Worm (Caenorhabditis elegans) whole organism, dauer: Measurements from ENCODE around the gene clec-71.

Experiments used
- unc-62 ChIP-seq: sonication (generic microtip); optimal IDR thresholded peaks from 2 replicates; lab custom pipeline; 2017; ENCODE audit warnings: missing biosample characterization, missing genetic modification reagents, missing genetic modification characterization

Gene clec-71

DNA sequence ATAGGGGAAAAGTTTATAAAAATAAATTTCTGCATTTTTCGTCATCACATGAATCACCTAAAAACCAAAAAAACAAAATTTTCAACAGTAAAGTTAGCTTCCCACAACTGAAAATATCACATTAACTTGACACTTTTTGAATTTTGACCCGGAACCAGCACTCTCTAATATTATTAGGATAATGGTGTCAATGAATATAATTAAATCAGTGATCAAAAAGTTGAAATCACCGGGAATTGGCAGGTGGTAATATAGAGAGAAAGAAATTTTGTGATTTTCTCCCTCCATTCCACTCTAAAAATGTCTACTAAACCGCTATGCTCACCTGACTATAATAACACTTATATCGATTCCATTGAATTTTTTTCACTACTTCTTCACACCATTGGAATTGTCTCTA is 42.3 kb downstream of the clec-71 start, which contains the start of gene srh-222:
Gene srh-222 (plus strand): TSS at position 301 of the 400 bp plus-strand sequence.
- TF ChIP-seq unc-62 (GFP tag; lab: Kevin White, UChicago): no peak

DNA sequence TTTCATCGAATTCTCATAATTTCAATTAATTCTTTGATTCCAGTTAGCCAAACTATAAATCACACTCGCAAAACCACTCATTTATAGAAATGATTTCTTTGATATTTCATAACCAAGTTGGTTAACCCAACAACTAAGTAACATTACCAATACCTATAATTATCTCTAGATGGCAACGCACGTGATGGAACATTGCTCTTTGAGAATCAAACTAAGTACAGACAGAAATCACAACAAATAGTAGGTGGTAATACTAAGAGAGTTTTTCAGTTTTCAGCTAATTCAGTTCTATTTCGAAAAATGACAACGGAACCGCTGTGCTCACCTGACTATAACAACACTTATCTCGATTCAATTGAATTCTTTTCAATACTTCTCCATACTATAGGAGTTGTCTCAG is 44.3 kb downstream of the clec-71 start, which contains the start of gene srh-223:
Gene srh-223 (plus strand): TSS at position 301 of the 400 bp plus-strand sequence.
- TF ChIP-seq unc-62 (GFP tag; lab: Kevin White, UChicago): no peak

ce11 chrIV:3988132-3988531 is 50.9 kb downstream of the clec-71 start:
- no peak for TF ChIP-seq unc-62 (GFP tag; lab: Kevin White, UChicago)

ce11 chrIV:3988638-3989152 is 51.4 kb downstream of the clec-71 start, which contains the start of gene clec-78:
clec-78 (plus strand) TSS chrIV:3989102.
- TF ChIP-seq unc-62 (GFP tag; lab: Kevin White, UChicago): no peak
